Worm (Caenorhabditis elegans): ENCODE results near the gene T19H5.4.

DNA sequence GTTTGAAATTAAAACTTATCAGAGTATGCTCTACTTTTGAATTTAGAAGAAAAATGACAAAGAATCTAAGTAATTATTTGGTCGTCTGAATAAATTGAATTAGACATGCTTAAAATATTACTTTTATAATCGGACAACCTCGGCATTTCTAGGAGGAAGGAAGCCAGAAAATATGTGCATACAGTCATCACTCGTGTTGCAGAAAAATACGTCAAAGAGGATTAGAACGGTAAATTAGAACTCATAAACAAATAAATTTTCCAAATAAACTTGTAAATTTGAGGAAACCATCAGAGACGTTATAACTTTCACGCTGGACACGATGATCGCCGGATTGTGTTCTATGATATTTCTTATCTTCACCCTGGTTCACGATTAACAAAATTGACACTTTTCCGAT, 32.9 kb downstream of the T19H5.4 start, which contains the start of gene chil-19:
- no peak for TF ChIP-seq tag-97 (GFP tag; IDR thresholded peaks at IDR 0.05)
- TF ChIP-seq nhr-237 (tag; optimal IDR thresholded peaks at IDR 0.05), result no peak

Measured in whole organism, L4 larva.